Fruit fly (Drosophila melanogaster) whole organism, embryonic: Measurements from ENCODE around the gene Cad74A.

Experiments
- CG1024 ChIP-seq: fragments of 200-800 bp; sonication (Bioruptor generic); IDR thresholded peaks from 2 replicates; pipeline ENCODE4 v1.3.6; 2022; ENCODE audit warnings: missing biosample characterization, missing genetic modification characterization
- CG10654 ChIP-seq: fragments of 200-800 bp; sonication (Bioruptor generic); optimal IDR thresholded peaks from 2 replicates; lab custom pipeline; 2016; ENCODE audit warnings: missing biosample characterization, missing genetic modification characterization
- CG11560 ChIP-seq: fragments of 200-800 bp; sonication (Bioruptor generic); IDR thresholded peaks from 3 replicates; pipeline ENCODE4 v1.3.6; 2022; ENCODE audit warnings: missing biosample characterization, missing genetic modification characterization
- CG11695 ChIP-seq: fragments of 200-800 bp; sonication (Bioruptor generic); IDR thresholded peaks from 3 replicates; pipeline ENCODE4 v1.3.6; 2022; ENCODE audit warnings: missing biosample characterization, missing genetic modification characterization
- CG13424 ChIP-seq: fragments of 200-800 bp; sonication (Bioruptor generic); optimal IDR thresholded peaks from 2 replicates; lab custom pipeline; 2019; ENCODE audit warnings: missing biosample characterization, mild to moderate bottlenecking, missing genetic modification characterization, moderate library complexity
- CG17912 ChIP-seq: fragments of 200-800 bp; sonication (Bioruptor generic); optimal IDR thresholded peaks from 2 replicates; lab custom pipeline; 2018; ENCODE audit warnings: missing biosample characterization, mild to moderate bottlenecking, missing genetic modification characterization
- CG1792 ChIP-seq: fragments of 200-800 bp; sonication (Bioruptor generic); optimal IDR thresholded peaks from 2 replicates; lab custom pipeline; 2016; ENCODE audit warnings: missing biosample characterization, missing genetic modification characterization
- CG18599 ChIP-seq: fragments of 200-800 bp; sonication (Bioruptor generic); optimal IDR thresholded peaks from 3 replicates; lab custom pipeline; 2017; ENCODE audit warnings: missing biosample characterization, missing genetic modification characterization, mild to moderate bottlenecking, moderate library complexity, missing genetic modification reagents
- CG31388 ChIP-seq: fragments of 200-800 bp; sonication (Bioruptor generic); optimal IDR thresholded peaks from 2 replicates; lab custom pipeline; 2016; ENCODE audit warnings: missing biosample characterization, missing genetic modification characterization
- CG5245 ChIP-seq: fragments of 200-800 bp; sonication (Bioruptor generic); optimal IDR thresholded peaks from 3 replicates; lab custom pipeline; 2016; ENCODE audit warnings: missing biosample characterization, missing genetic modification characterization
- CG5953 ChIP-seq: fragments of 200-800 bp; sonication (Bioruptor generic); IDR thresholded peaks from 2 replicates; pipeline ENCODE4 v1.3.6; 2022; ENCODE audit warnings: missing biosample characterization, missing genetic modification characterization
- CG7357 ChIP-seq: fragments of 200-800 bp; sonication (Bioruptor generic); IDR thresholded peaks from 3 replicates; pipeline ENCODE4 v1.3.6; 2022; ENCODE audit warnings: missing biosample characterization, missing genetic modification characterization
- CG7745 ChIP-seq: fragments of 200-800 bp; sonication (Bioruptor generic); optimal IDR thresholded peaks from 2 replicates; lab custom pipeline; 2018; ENCODE audit warnings: missing biosample characterization, mild to moderate bottlenecking, missing genetic modification characterization, moderate library complexity
- CG7786 ChIP-seq: fragments of 200-800 bp; sonication (Bioruptor generic); optimal IDR thresholded peaks from 2 replicates; lab custom pipeline; 2016; ENCODE audit warnings: missing biosample characterization, missing genetic modification characterization
- D ChIP-seq, 2 experiments: fragments of 200-800 bp in 1 of 2; fragments of >200 bp in 1 of 2; sonication (Bioruptor generic) in 1 of 2; optimal IDR thresholded peaks; 2 replicates in 1 of 2; 3 replicates in 1 of 2; lab custom pipeline; 2017; ENCODE audit warnings: mild to moderate bottlenecking in 1 of 2, missing biosample characterization in 1 of 2, missing genetic modification characterization in 1 of 2, missing genetic modification reagents in 1 of 2
- Dbx ChIP-seq: fragments of 200-800 bp; sonication (Bioruptor generic); IDR thresholded peaks from 3 replicates; pipeline ENCODE4 v1.3.6; 2022; ENCODE audit warnings: missing biosample characterization, missing genetic modification characterization
- Dll ChIP-seq: fragments of 200-800 bp; sonication (Bioruptor generic); IDR thresholded peaks from 4 replicates; pipeline ENCODE4 v1.3.6; 2022; ENCODE audit warnings: missing biosample characterization, missing genetic modification characterization; ENCODE audit not compliant: partially characterized antibody
- Doc3 ChIP-seq: fragments of 200-800 bp; sonication (Bioruptor generic); IDR thresholded peaks from 3 replicates; pipeline ENCODE4 v1.3.6; 2022; ENCODE audit warnings: missing biosample characterization, missing genetic modification characterization; ENCODE audit not compliant: partially characterized antibody
- E2f1 ChIP-seq: fragments of 200-800 bp; sonication (Bioruptor generic); IDR thresholded peaks from 2 replicates; pipeline ENCODE4 v1.3.6; 2022; ENCODE audit warnings: missing biosample characterization, missing genetic modification characterization
- Ets97D ChIP-seq: fragments of 200-800 bp; sonication (Bioruptor generic); optimal IDR thresholded peaks from 3 replicates; lab custom pipeline; 2016; ENCODE audit warnings: missing biosample characterization, missing genetic modification characterization
- HmgZ ChIP-seq: fragments of 200-800 bp; sonication (Bioruptor generic); optimal IDR thresholded peaks from 2 replicates; lab custom pipeline; 2018; ENCODE audit warnings: missing biosample characterization, mild to moderate bottlenecking, missing genetic modification characterization
- Hmr ChIP-seq: fragments of 200-800 bp; sonication (Bioruptor generic); optimal IDR thresholded peaks from 3 replicates; lab custom pipeline; 2017; ENCODE audit warnings: mild to moderate bottlenecking, missing biosample characterization, missing genetic modification reagents, missing genetic modification characterization
- Hr3 ChIP-seq: fragments of 200-800 bp; sonication (Bioruptor generic); optimal IDR thresholded peaks from 3 replicates; lab custom pipeline; 2016; ENCODE audit warnings: missing biosample characterization, missing genetic modification characterization
- Lpt ChIP-seq: fragments of >200 bp; optimal IDR thresholded peaks from 2 replicates; lab custom pipeline; 2018; ENCODE audit warnings: missing biosample characterization, missing genetic modification characterization
- Med ChIP-seq: fragments of 200-800 bp; sonication (Bioruptor generic); peaks from one replicate; lab custom pipeline; 2016; ENCODE audit warnings: missing biosample characterization, missing genetic modification characterization, mild to moderate bottlenecking, inconsistent platforms, moderate library complexity
- Nf-YA ChIP-seq: fragments of 200-800 bp; sonication (Bioruptor generic); IDR thresholded peaks from 2 replicates; pipeline ENCODE4 v1.3.6; 2022; ENCODE audit warnings: missing biosample characterization, missing genetic modification characterization
- Opbp ChIP-seq: fragments of 200-800 bp; sonication (Bioruptor generic); IDR thresholded peaks from 3 replicates; pipeline ENCODE4 v1.3.6; 2022; ENCODE audit warnings: missing biosample characterization, missing genetic modification characterization; ENCODE audit not compliant: partially characterized antibody
- PHDP ChIP-seq: fragments of 200-800 bp; sonication (Bioruptor generic); optimal IDR thresholded peaks from 3 replicates; lab custom pipeline; 2018; ENCODE audit warnings: missing biosample characterization, mild to moderate bottlenecking, missing genetic modification characterization, moderate library complexity
- Ravus ChIP-seq: fragments of 200-800 bp; sonication (Bioruptor generic); IDR thresholded peaks from 2 replicates; pipeline ENCODE4 v1.3.6; 2022; ENCODE audit warnings: missing biosample characterization, missing genetic modification characterization
- amos ChIP-seq: fragments of 200-800 bp; sonication (Bioruptor generic); IDR thresholded peaks from 2 replicates; pipeline ENCODE4 v1.3.6; 2022; ENCODE audit warnings: missing biosample characterization, missing genetic modification characterization; ENCODE audit not compliant: partially characterized antibody
- aop ChIP-seq: fragments of 200-800 bp; sonication (Bioruptor generic); IDR thresholded peaks from 2 replicates; pipeline ENCODE4 v1.3.6; 2022; ENCODE audit warnings: missing biosample characterization, missing genetic modification characterization
- bbx ChIP-seq: fragments of 200-800 bp; sonication (Bioruptor generic); IDR thresholded peaks from 2 replicates; pipeline ENCODE4 v1.3.6; 2022; ENCODE audit warnings: missing biosample characterization, missing genetic modification characterization; ENCODE audit not compliant: partially characterized antibody
- br ChIP-seq: fragments of >200 bp; optimal IDR thresholded peaks from 2 replicates; lab custom pipeline; 2017
- cg ChIP-seq: fragments of 200-800 bp; sonication (Bioruptor generic); optimal IDR thresholded peaks from 3 replicates; lab custom pipeline; 2019; ENCODE audit warnings: missing biosample characterization, mild to moderate bottlenecking, missing genetic modification characterization, moderate library complexity
- chif ChIP-seq, 2 experiments: fragments of 200-800 bp; sonication (Bioruptor generic); optimal IDR thresholded peaks; 3 replicates each; lab custom pipeline; 2016; ENCODE audit warnings: missing biosample characterization in 2 of 2, missing genetic modification characterization in 2 of 2
- chinmo ChIP-seq: fragments of 200-800 bp; sonication (Bioruptor generic); IDR thresholded peaks from 4 replicates; pipeline ENCODE4 v1.3.6; 2022; ENCODE audit warnings: missing biosample characterization, missing genetic modification characterization; ENCODE audit not compliant: partially characterized antibody
- dan ChIP-seq: fragments of 200-800 bp; sonication (Bioruptor generic); IDR thresholded peaks from 2 replicates; pipeline ENCODE4 v1.3.6; 2022; ENCODE audit warnings: missing biosample characterization, missing genetic modification characterization
- grn ChIP-seq: fragments of 200-800 bp; sonication (Bioruptor generic); optimal IDR thresholded peaks from 3 replicates; lab custom pipeline; 2017; ENCODE audit warnings: missing biosample characterization, missing genetic modification characterization
- klu ChIP-seq: fragments of 200-800 bp; sonication (Bioruptor generic); IDR thresholded peaks from 2 replicates; pipeline ENCODE4 v1.3.6; 2022; ENCODE audit warnings: missing biosample characterization, missing genetic modification characterization
- mld ChIP-seq: fragments of 200-800 bp; sonication (Bioruptor generic); IDR thresholded peaks from 3 replicates; pipeline ENCODE4 v1.3.6; 2022; ENCODE audit warnings: missing biosample characterization, missing genetic modification characterization; ENCODE audit not compliant: partially characterized antibody
- nmo ChIP-seq: fragments of 200-800 bp; sonication (Bioruptor generic); optimal IDR thresholded peaks from 2 replicates; lab custom pipeline; 2018; ENCODE audit warnings: missing biosample characterization, mild to moderate bottlenecking, missing genetic modification characterization, moderate library complexity
- nom ChIP-seq: fragments of 200-800 bp; sonication (Bioruptor generic); optimal IDR thresholded peaks from 2 replicates; lab custom pipeline; 2017; ENCODE audit warnings: missing biosample characterization, missing genetic modification characterization, mild to moderate bottlenecking, moderate library complexity, missing genetic modification reagents
- otp ChIP-seq: fragments of 200-800 bp; sonication (Bioruptor generic); IDR thresholded peaks from 3 replicates; pipeline ENCODE4, ENCODE4 v1.3.6; 2022; ENCODE audit warnings: missing biosample characterization, missing genetic modification characterization
- p53 ChIP-seq: fragments of 200-800 bp; sonication (Bioruptor generic); optimal IDR thresholded peaks from 2 replicates; lab custom pipeline; 2016; ENCODE audit warnings: missing biosample characterization, missing genetic modification characterization
- rib ChIP-seq: fragments of 200-800 bp; sonication (Bioruptor generic); IDR thresholded peaks from 2 replicates; pipeline ENCODE4 v1.3.6; 2022; ENCODE audit warnings: missing biosample characterization, missing genetic modification characterization
- run ChIP-seq: fragments of 200-800 bp; sonication (Bioruptor generic); optimal IDR thresholded peaks from 3 replicates; lab custom pipeline; 2018; ENCODE audit warnings: missing biosample characterization, mild to moderate bottlenecking, missing genetic modification characterization
- ssp ChIP-seq: fragments of 200-800 bp; sonication (Bioruptor generic); IDR thresholded peaks from 2 replicates; pipeline ENCODE4 v1.3.6; 2022; ENCODE audit warnings: missing biosample characterization, missing genetic modification characterization
- stc ChIP-seq: fragments of 200-800 bp; sonication (Bioruptor generic); IDR thresholded peaks from 2 replicates; pipeline ENCODE4 v1.3.6; 2022; ENCODE audit warnings: missing biosample characterization, missing genetic modification characterization
- tin ChIP-seq: fragments of 200-800 bp; sonication (Bioruptor generic); optimal IDR thresholded peaks from 3 replicates; lab custom pipeline; 2016; ENCODE audit warnings: missing biosample characterization, missing genetic modification characterization
- wek ChIP-seq: fragments of 200-800 bp; sonication (Bioruptor generic); optimal IDR thresholded peaks from 3 replicates; lab custom pipeline; 2018; ENCODE audit warnings: missing biosample characterization, mild to moderate bottlenecking, missing genetic modification characterization, moderate library complexity
- zfh2 ChIP-seq: fragments of 200-800 bp; sonication (Bioruptor generic); optimal IDR thresholded peaks from 2 replicates; lab custom pipeline; 2016; ENCODE audit warnings: missing biosample characterization, missing genetic modification characterization

Cad74A gene

DNA sequence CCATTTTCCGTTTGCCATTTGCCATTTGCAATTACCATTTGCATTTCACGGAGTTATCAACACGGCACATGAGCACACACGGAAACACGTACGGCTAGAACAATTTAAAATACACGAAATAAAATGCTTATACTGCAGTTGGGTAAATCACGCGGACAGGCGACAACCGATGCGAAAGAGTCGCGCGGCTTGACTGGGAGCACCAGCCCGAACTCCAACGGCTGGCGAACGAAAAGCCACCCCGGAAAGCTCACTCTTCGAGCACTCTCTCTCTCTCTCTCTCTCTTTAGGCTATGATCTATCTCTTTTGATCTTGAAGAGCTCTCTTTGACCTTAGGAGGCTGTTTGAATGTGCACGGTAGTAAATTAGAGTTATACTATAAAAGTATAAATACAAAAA is 42.0 kb upstream of the Cad74A start, which contains the start of gene blot (continued):
- no peak for TF ChIP-seq chif (GFP tag; optimal IDR thresholded peaks at IDR 0.05; lab: Kevin White, UChicago)
- no peak for TF ChIP-seq Ravus
- no peak for TF ChIP-seq CG13424
- TF ChIP-seq CG7745 (tag; lab: Kevin White, UChicago), result no peak
- no peak for TF ChIP-seq D (optimal IDR thresholded peaks at IDR 0.05; lab: Kevin White, UChicago)
- TF ChIP-seq D (GFP tag; optimal IDR thresholded peaks at IDR 0.05; lab: Kevin White, UChicago), result no peak
- TF ChIP-seq Opbp (GFP tag; lab: Robert Waterston, UW), result 0 out of 3 replicates have a peak, but pooled peaks have one; percentile 27
- TF ChIP-seq stc (GFP tag; lab: Robert Waterston, UW), result 0 out of 2 replicates have a peak, but pooled peaks have one; percentile 16
- no peak for TF ChIP-seq CG5245
- TF ChIP-seq rib (GFP tag; lab: Robert Waterston, UW), result no peak
- no peak for TF ChIP-seq CG31388 (GFP tag; lab: Kevin White, UChicago)
- TF ChIP-seq Dbx (GFP tag; lab: Robert Waterston, UW), result peak; percentile 18; the same call in 1 of the 3 replicates
- no peak for TF ChIP-seq Lpt
- no peak for TF ChIP-seq CG18599 (GFP tag; lab: Kevin White, UChicago)
- no peak for TF ChIP-seq mld
- TF ChIP-seq CG10654 (GFP tag; lab: Kevin White, UChicago), result no peak
- no peak for TF ChIP-seq CG1792 (GFP tag; lab: Kevin White, UChicago)
- no peak for TF ChIP-seq CG11695 (GFP tag; lab: Robert Waterston, UW)
- no peak for TF ChIP-seq Nf-YA (GFP tag; lab: Robert Waterston, UW)
- TF ChIP-seq otp, result peak; percentile 34; the same call in 1 of the 3 replicates
- TF ChIP-seq amos, result peak; percentile 13; the same call in 1 of the 2 replicates
- no peak for TF ChIP-seq zfh2 (GFP tag; lab: Kevin White, UChicago)
- no peak for TF ChIP-seq grn (GFP tag; lab: Kevin White, UChicago)
- peak; percentile 52 for TF ChIP-seq nom (GFP tag; lab: Kevin White, UChicago)
- no peak for TF ChIP-seq cg (GFP tag; lab: Kevin White, UChicago)
- TF ChIP-seq CG7786 (GFP tag; lab: Kevin White, UChicago), result no peak
- no peak for TF ChIP-seq dan
- TF ChIP-seq tin (GFP tag; lab: Kevin White, UChicago), result no peak
- no peak for TF ChIP-seq Hr3 (GFP tag; lab: Kevin White, UChicago)
- TF ChIP-seq p53 (GFP tag; lab: Kevin White, UChicago), result no peak
- no peak for TF ChIP-seq ssp
- TF ChIP-seq PHDP (tag; lab: Kevin White, UChicago), result no peak
- TF ChIP-seq CG1024 (GFP tag; lab: Robert Waterston, UW), result no peak
- TF ChIP-seq Hmr (GFP tag; lab: Kevin White, UChicago), result no peak
- TF ChIP-seq run, result no peak
- no peak for TF ChIP-seq Ets97D (GFP tag; lab: Kevin White, UChicago)
- no peak for TF ChIP-seq br (lab: Kevin White, UChicago)
- no peak for TF ChIP-seq E2f1 (GFP tag; lab: Robert Waterston, UW)
- TF ChIP-seq Dll (GFP tag; lab: Robert Waterston, UW), result peak; percentile 25; the same call in 1 of the 4 replicates
- no peak for TF ChIP-seq wek (GFP tag; lab: Kevin White, UChicago)
- TF ChIP-seq bbx (GFP tag; lab: Robert Waterston, UW), result peak; percentile 36; the same call in 1 of the 2 replicates
- TF ChIP-seq Med (GFP tag; lab: Kevin White, UChicago), result peak; percentile 3
- no peak for TF ChIP-seq CG7357 (GFP tag; lab: Robert Waterston, UW)
- TF ChIP-seq nmo, result no peak
- TF ChIP-seq aop (GFP tag; lab: Robert Waterston, UW), result no peak
- peak; percentile 76; the same call in 1 of the 4 replicates for TF ChIP-seq chinmo
- no peak for TF ChIP-seq klu
- TF ChIP-seq CG5953 (GFP tag; lab: Robert Waterston, UW), result no peak
- no peak for TF ChIP-seq CG17912 (GFP tag; lab: Kevin White, UChicago)
- no peak for TF ChIP-seq Doc3 (GFP tag; lab: Robert Waterston, UW)
- TF ChIP-seq HmgZ, result no peak
- TF ChIP-seq CG11560 (tag; lab: Robert Waterston, UW), result no peak
